Fruit fly (Drosophila melanogaster) whole organism, embryonic: ENCODE data around the gene CG31800.

ENCODE experiments used
- Atf-2 ChIP-seq: fragments of 200-800 bp; sonication (Bioruptor generic); optimal IDR thresholded peaks from 2 replicates; lab custom pipeline; 2016; ENCODE audit warnings: missing biosample characterization, missing genetic modification characterization
- CG10209 ChIP-seq: fragments of 200-800 bp; sonication (Bioruptor generic); optimal IDR thresholded peaks from 3 replicates; lab custom pipeline; 2017; ENCODE audit warnings: missing biosample characterization, mild to moderate bottlenecking, missing genetic modification characterization, missing genetic modification reagents
- CG10431 ChIP-seq: fragments of 200-800 bp; sonication (Bioruptor generic); optimal IDR thresholded peaks from 3 replicates; lab custom pipeline; 2018; ENCODE audit warnings: missing biosample characterization, mild to moderate bottlenecking, missing genetic modification characterization
- CG11695 ChIP-seq: fragments of 200-800 bp; sonication (Bioruptor generic); IDR thresholded peaks from 3 replicates; pipeline ENCODE4 v1.3.6; 2022; ENCODE audit warnings: missing biosample characterization, missing genetic modification characterization
- CG11696 ChIP-seq: fragments of 200-800 bp; sonication (Bioruptor generic); IDR thresholded peaks from 2 replicates; pipeline ENCODE4 v1.3.6; 2022; ENCODE audit warnings: missing biosample characterization, missing genetic modification characterization
- CG11723 ChIP-seq: fragments of 200-800 bp; sonication (Bioruptor generic); optimal IDR thresholded peaks from 2 replicates; lab custom pipeline; 2017; ENCODE audit warnings: missing biosample characterization, mild to moderate bottlenecking, missing genetic modification characterization
- CG15073 ChIP-seq: fragments of 200-800 bp; sonication (Bioruptor generic); optimal IDR thresholded peaks from 2 replicates; lab custom pipeline; 2016; ENCODE audit warnings: missing biosample characterization, missing genetic modification characterization
- CG16863 ChIP-seq: fragments of 200-800 bp; sonication (Bioruptor generic); optimal IDR thresholded peaks from 3 replicates; lab custom pipeline; 2016; ENCODE audit warnings: missing biosample characterization, missing genetic modification characterization
- CG18262 ChIP-seq: fragments of 200-800 bp; optimal IDR thresholded peaks from 3 replicates; lab custom pipeline; 2019; ENCODE audit warnings: missing biosample characterization, mild to moderate bottlenecking, missing genetic modification characterization, moderate library complexity
- CG18599 ChIP-seq: fragments of 200-800 bp; sonication (Bioruptor generic); optimal IDR thresholded peaks from 3 replicates; lab custom pipeline; 2017; ENCODE audit warnings: missing biosample characterization, missing genetic modification characterization, mild to moderate bottlenecking, moderate library complexity, missing genetic modification reagents
- CG2712 ChIP-seq: fragments of 200-800 bp; optimal IDR thresholded peaks from 3 replicates; lab custom pipeline; 2019; ENCODE audit warnings: missing biosample characterization, mild to moderate bottlenecking, missing genetic modification characterization, moderate library complexity
- CG31388 ChIP-seq: fragments of 200-800 bp; sonication (Bioruptor generic); optimal IDR thresholded peaks from 2 replicates; lab custom pipeline; 2016; ENCODE audit warnings: missing biosample characterization, missing genetic modification characterization
- CG32532 ChIP-seq: fragments of 200-800 bp; sonication (Bioruptor generic); IDR thresholded peaks from 2 replicates; pipeline ENCODE4 v1.3.6; 2022; ENCODE audit warnings: missing biosample characterization, missing genetic modification characterization
- CG43689 ChIP-seq: fragments of 200-800 bp; sonication (Bioruptor generic); IDR thresholded peaks from 2 replicates; pipeline ENCODE4 v1.3.6; 2022; ENCODE audit warnings: missing biosample characterization, missing genetic modification characterization
- CG4730 ChIP-seq: fragments of 200-800 bp; sonication (Bioruptor generic); IDR thresholded peaks from 2 replicates; pipeline ENCODE4 v1.3.6; 2022; ENCODE audit warnings: missing biosample characterization, missing genetic modification characterization
- CG6254 ChIP-seq: fragments of 200-800 bp; sonication (Bioruptor generic); optimal IDR thresholded peaks from 3 replicates; lab custom pipeline; 2017; ENCODE audit warnings: mild to moderate bottlenecking, missing biosample characterization, missing genetic modification reagents, missing genetic modification characterization
- CG7963 ChIP-seq: fragments of 200-800 bp; sonication (Bioruptor generic); IDR thresholded peaks from 3 replicates; pipeline ENCODE4 v1.3.6; 2022; ENCODE audit warnings: missing biosample characterization, missing genetic modification characterization; ENCODE audit not compliant: partially characterized antibody
- CG8388 ChIP-seq: fragments of 200-800 bp; sonication (Bioruptor generic); optimal IDR thresholded peaks from 2 replicates; lab custom pipeline; 2019; ENCODE audit warnings: missing biosample characterization, mild to moderate bottlenecking, missing genetic modification characterization, moderate library complexity
- Chrac-16 ChIP-seq: fragments of 200-800 bp; sonication (Bioruptor generic); optimal IDR thresholded peaks from 3 replicates; lab custom pipeline; 2016; ENCODE audit warnings: missing biosample characterization, missing genetic modification characterization
- Deaf1 ChIP-seq: fragments of 200-800 bp; optimal IDR thresholded peaks from 3 replicates; lab custom pipeline; 2019; ENCODE audit warnings: missing biosample characterization, mild to moderate bottlenecking, missing genetic modification characterization, moderate library complexity
- E2f2 ChIP-seq: fragments of 200-800 bp; sonication (Bioruptor generic); IDR thresholded peaks from 2 replicates; pipeline ENCODE4 v1.3.6; 2022; ENCODE audit warnings: missing biosample characterization, missing genetic modification characterization
- Fer3 ChIP-seq: fragments of 200-800 bp; sonication (Bioruptor generic); optimal IDR thresholded peaks from 2 replicates; lab custom pipeline; 2018; ENCODE audit warnings: missing biosample characterization, mild to moderate bottlenecking, missing genetic modification characterization, moderate library complexity
- HLH3B ChIP-seq: fragments of 200-800 bp; sonication (Bioruptor generic); IDR thresholded peaks from 2 replicates; pipeline ENCODE4 v1.3.6; 2022; ENCODE audit warnings: missing biosample characterization, missing genetic modification characterization
- HLH4C ChIP-seq: fragments of 200-800 bp; sonication (Bioruptor generic); IDR thresholded peaks from 3 replicates; pipeline ENCODE4 v1.3.6; 2022; ENCODE audit warnings: missing biosample characterization, missing genetic modification characterization; ENCODE audit not compliant: partially characterized antibody
- Hand ChIP-seq: fragments of 200-800 bp; sonication (Bioruptor generic); optimal IDR thresholded peaks from 2 replicates; lab custom pipeline; 2017; ENCODE audit warnings: mild to moderate bottlenecking, missing biosample characterization, missing genetic modification reagents, missing genetic modification characterization
- Hmr ChIP-seq: fragments of 200-800 bp; sonication (Bioruptor generic); optimal IDR thresholded peaks from 3 replicates; lab custom pipeline; 2017; ENCODE audit warnings: mild to moderate bottlenecking, missing biosample characterization, missing genetic modification reagents, missing genetic modification characterization
- Lhr ChIP-seq: fragments of 200-800 bp; sonication (Bioruptor generic); optimal IDR thresholded peaks from 3 replicates; lab custom pipeline; 2017; ENCODE audit warnings: mild to moderate bottlenecking, missing biosample characterization, missing genetic modification reagents, missing genetic modification characterization
- Nf-YC ChIP-seq: fragments of 200-800 bp; optimal IDR thresholded peaks from 3 replicates; lab custom pipeline; 2019; ENCODE audit warnings: missing biosample characterization, mild to moderate bottlenecking, missing genetic modification characterization, moderate library complexity
- Sin3A ChIP-seq: fragments of >200 bp; optimal IDR thresholded peaks from 2 replicates; lab custom pipeline; 2018
- Ssrp ChIP-seq: fragments of 200-800 bp; sonication (Bioruptor generic); optimal IDR thresholded peaks from 2 replicates; lab custom pipeline; 2018; ENCODE audit warnings: missing biosample characterization, mild to moderate bottlenecking, missing genetic modification characterization, moderate library complexity
- ap ChIP-seq: fragments of 200-800 bp; sonication (Bioruptor generic); IDR thresholded peaks from 2 replicates; pipeline ENCODE4 v1.3.6; 2022; ENCODE audit warnings: missing biosample characterization, missing genetic modification characterization
- ash1 ChIP-seq: fragments of 200-800 bp; sonication (Bioruptor generic); optimal IDR thresholded peaks from 2 replicates; lab custom pipeline; 2018; ENCODE audit warnings: missing biosample characterization, mild to moderate bottlenecking, missing genetic modification characterization
- caup ChIP-seq: fragments of 200-800 bp; sonication (Bioruptor generic); optimal IDR thresholded peaks from 3 replicates; lab custom pipeline; 2017; ENCODE audit warnings: missing biosample characterization, mild to moderate bottlenecking, missing genetic modification characterization, moderate library complexity; ENCODE audit not compliant: severe bottlenecking
- chinmo ChIP-seq: fragments of 200-800 bp; sonication (Bioruptor generic); IDR thresholded peaks from 4 replicates; pipeline ENCODE4 v1.3.6; 2022; ENCODE audit warnings: missing biosample characterization, missing genetic modification characterization; ENCODE audit not compliant: partially characterized antibody
- dati ChIP-seq: fragments of 200-800 bp; sonication (Bioruptor generic); IDR thresholded peaks from 2 replicates; pipeline ENCODE4 v1.3.6; 2022; ENCODE audit warnings: missing biosample characterization, missing genetic modification characterization
- disco-r ChIP-seq: fragments of 200-800 bp; sonication (Bioruptor generic); optimal IDR thresholded peaks from 2 replicates; lab custom pipeline; 2016; ENCODE audit warnings: missing biosample characterization, missing genetic modification characterization
- dmrt11E ChIP-seq: fragments of 200-800 bp; sonication (Bioruptor generic); optimal IDR thresholded peaks from 3 replicates; lab custom pipeline; 2018; ENCODE audit warnings: missing biosample characterization, mild to moderate bottlenecking, missing genetic modification characterization, moderate library complexity
- dmrt99B ChIP-seq: fragments of 200-800 bp; sonication (Bioruptor generic); optimal IDR thresholded peaks from 2 replicates; lab custom pipeline; 2018; ENCODE audit warnings: missing biosample characterization, mild to moderate bottlenecking, missing genetic modification characterization, moderate library complexity
- ewg ChIP-seq: fragments of 200-800 bp; sonication (Bioruptor generic); optimal IDR thresholded peaks from 3 replicates; lab custom pipeline; 2017; ENCODE audit warnings: mild to moderate bottlenecking, missing biosample characterization, missing genetic modification reagents, missing genetic modification characterization
- gce ChIP-seq: fragments of 200-800 bp; sonication (Bioruptor generic); IDR thresholded peaks from 3 replicates; pipeline ENCODE4 v1.3.6; 2022; ENCODE audit warnings: missing biosample characterization, missing genetic modification characterization
- jumu ChIP-seq: fragments of 200-800 bp; sonication (Bioruptor generic); optimal IDR thresholded peaks from 3 replicates; lab custom pipeline; 2016; ENCODE audit warnings: missing biosample characterization, missing genetic modification characterization
- ranshi ChIP-seq: fragments of 200-800 bp; sonication (Bioruptor generic); IDR thresholded peaks from 2 replicates; pipeline ENCODE4 v1.3.6; 2022; ENCODE audit warnings: missing biosample characterization, missing genetic modification characterization
- sc ChIP-seq, 3 experiments: fragments of >200 bp in 2 of 3; fragments of 200-800 bp in 1 of 3; sonication (Bioruptor generic) in 1 of 3; optimal IDR thresholded peaks; 2 replicates in 2 of 3; 3 replicates in 1 of 3; lab custom pipeline; 2017; ENCODE audit warnings: mild to moderate bottlenecking in 1 of 3, missing biosample characterization in 1 of 3, missing genetic modification characterization in 1 of 3, missing genetic modification reagents in 1 of 3
- sr ChIP-seq: fragments of 200-800 bp; sonication (Bioruptor generic); IDR thresholded peaks from 3 replicates; pipeline ENCODE4 v1.3.6; 2022; ENCODE audit warnings: missing biosample characterization, missing genetic modification characterization
- ssp ChIP-seq: fragments of 200-800 bp; sonication (Bioruptor generic); IDR thresholded peaks from 2 replicates; pipeline ENCODE4 v1.3.6; 2022; ENCODE audit warnings: missing biosample characterization, missing genetic modification characterization
- tap ChIP-seq: fragments of 200-800 bp; optimal IDR thresholded peaks from 3 replicates; lab custom pipeline; 2019; ENCODE audit warnings: missing biosample characterization, mild to moderate bottlenecking, missing genetic modification characterization, moderate library complexity
- tio ChIP-seq: fragments of 200-800 bp; sonication (Bioruptor generic); optimal IDR thresholded peaks from 2 replicates; lab custom pipeline; 2017; ENCODE audit warnings: missing biosample characterization, missing genetic modification characterization, inconsistent platforms
- tna ChIP-seq: fragments of 200-800 bp; sonication (Bioruptor generic); IDR thresholded peaks from 2 replicates; pipeline ENCODE4 v1.3.6; 2022; ENCODE audit warnings: missing biosample characterization, missing genetic modification characterization; ENCODE audit not compliant: partially characterized antibody
- twi ChIP-seq: fragments of 200-800 bp; optimal IDR thresholded peaks from 2 replicates; lab custom pipeline; 2019; ENCODE audit warnings: missing biosample characterization, mild to moderate bottlenecking, missing genetic modification characterization, moderate library complexity
- vnd ChIP-seq: fragments of 200-800 bp; sonication (Bioruptor generic); IDR thresholded peaks from 3 replicates; pipeline ENCODE4 v1.3.6; 2022; ENCODE audit warnings: missing biosample characterization, missing genetic modification characterization; ENCODE audit not compliant: partially characterized antibody

Gene CG31800

DNA sequence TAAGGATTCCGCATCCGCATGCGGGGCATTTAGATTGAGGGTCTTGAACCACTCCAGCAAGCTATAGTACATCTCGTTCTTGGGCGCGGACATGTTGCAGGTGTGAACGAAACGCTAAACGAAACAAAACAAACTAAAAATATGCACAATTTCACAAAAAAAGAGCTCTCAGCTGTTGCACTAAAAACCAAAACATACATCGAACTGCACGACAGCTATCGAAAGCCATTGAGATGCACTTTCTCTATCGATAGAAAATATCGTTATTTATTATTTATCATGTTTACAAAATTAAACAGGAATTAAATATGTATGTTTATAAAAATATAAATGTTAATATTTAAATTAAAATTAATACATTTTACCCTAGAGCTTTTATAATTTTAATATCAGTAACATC is 1.1 kb downstream of the CG31800 start, which contains the start of gene hook (continued):
- TF ChIP-seq HLH4C (GFP tag; lab: Robert Waterston, UW) (peak; percentile 71), vnd (peak; percentile 64), CG6254 (no peak), CG11695 (GFP tag; lab: Robert Waterston, UW) (no peak), CG2712 (tag; lab: Kevin White, UChicago) (peak; percentile 24), Hand (GFP tag; lab: Kevin White, UChicago) (no peak), CG10431 (GFP tag; lab: Kevin White, UChicago) (no peak), CG10209 (no peak), CG18262 (tag; lab: Kevin White, UChicago) (no peak), CG11723 (GFP tag; lab: Kevin White, UChicago) (no peak), E2f2 (no peak), jumu (GFP tag; lab: Kevin White, UChicago) (no peak), caup (GFP tag; lab: Kevin White, UChicago) (no peak), tna (GFP tag; lab: Robert Waterston, UW) (0 out of 2 replicates have a peak, but pooled peaks have one; percentile 40), CG43689 (GFP tag; lab: Robert Waterston, UW) (no peak), Lhr (GFP tag; lab: Kevin White, UChicago) (no peak), sc (optimal IDR thresholded peaks at IDR 0.05; lab: Kevin White, UChicago) (no peak), sc (GFP tag; optimal IDR thresholded peaks at IDR 0.05; lab: Kevin White, UChicago) (no peak), dmrt11E (no peak), CG8388 (no peak), sr (GFP tag; lab: Robert Waterston, UW) (no peak), CG11696 (GFP tag; lab: Robert Waterston, UW) (no peak), Chrac-16 (GFP tag; lab: Kevin White, UChicago) (no peak), tap (tag; lab: Kevin White, UChicago) (no peak), Fer3 (no peak), gce (GFP tag; lab: Robert Waterston, UW) (no peak), ranshi (no peak), ap (GFP tag; lab: Robert Waterston, UW) (no peak), CG18599 (GFP tag; lab: Kevin White, UChicago) (no peak), ssp (GFP tag; lab: Robert Waterston, UW) (no peak), CG32532 (GFP tag; lab: Robert Waterston, UW) (no peak), ewg (GFP tag; lab: Kevin White, UChicago) (no peak), HLH3B (GFP tag; lab: Robert Waterston, UW) (no peak), Atf-2 (GFP tag; lab: Kevin White, UChicago) (no peak), Hmr (GFP tag; lab: Kevin White, UChicago) (no peak), disco-r (GFP tag; lab: Kevin White, UChicago) (no peak), twi (tag; lab: Kevin White, UChicago) (no peak), Sin3A (lab: Kevin White, UChicago) (no peak), CG16863 (no peak), Ssrp (tag; lab: Kevin White, UChicago) (no peak), CG7963 (GFP tag; lab: Robert Waterston, UW) (peak; percentile 45; the same call in 1 of the 3 replicates), CG15073 (GFP tag; lab: Kevin White, UChicago) (no peak), dati (GFP tag; lab: Robert Waterston, UW) (no peak), tio (no peak), chinmo (GFP tag; lab: Robert Waterston, UW) (peak; percentile 81; the same call in 2 of the 4 replicates), ash1 (no peak), Deaf1 (tag; lab: Kevin White, UChicago) (no peak), CG4730 (no peak), Nf-YC (tag; lab: Kevin White, UChicago) (no peak), CG31388 (GFP tag; lab: Kevin White, UChicago) (no peak), dmrt99B (tag; lab: Kevin White, UChicago) (no peak)
